Fruit fly (Drosophila melanogaster): ENCODE results near the gene Nep6.

dm6 chrX:12757075-12757474 is 44.4 kb upstream of the Nep6 start:
- TF ChIP-seq insv (optimal IDR thresholded peaks at IDR 0.05) (no peak), h (optimal IDR thresholded peaks at IDR 0.05) (no peak)

Measured in Kc167 (cell line).